Worm (Caenorhabditis elegans): ENCODE data around the gene C52A11.3.

ce11 chrII:10703594-10704384 lies 33.4 kb upstream of the C52A11.3 start, which contains the start of gene col-79:
- TF ChIP-seq fkh-10 (GFP tag; optimal IDR thresholded peaks at IDR 0.05), result no peak
- no peak for TF ChIP-seq aly-2 (tag; optimal IDR thresholded peaks at IDR 0.05)
- TF ChIP-seq elt-1 (tag; optimal IDR thresholded peaks at IDR 0.05), result no peak
- no peak for TF ChIP-seq pha-4 (tag; optimal IDR thresholded peaks at IDR 0.05)
- TF ChIP-seq unc-62 (GFP tag; optimal IDR thresholded peaks at IDR 0.05), result no peak
- no peak for TF ChIP-seq lin-39 (tag; optimal IDR thresholded peaks at IDR 0.05)
- no peak for TF ChIP-seq ama-1 (optimal IDR thresholded peaks at IDR 0.05)
- no peak for TF ChIP-seq pqm-1 (tag; optimal IDR thresholded peaks at IDR 0.05)
- no peak for TF ChIP-seq ZK546.5 (tag; optimal IDR thresholded peaks at IDR 0.05)
- no peak for TF ChIP-seq ceh-82 (tag; optimal IDR thresholded peaks at IDR 0.05)

All from whole organism, L3 larva.